Worm (Caenorhabditis elegans) whole organism, L4/young adult: ENCODE data around the gene C52E4.7.
A peak's percentile ranks its signal among the peaks of the same experiment; 100 is the strongest.

Experiments
- W03F9.2 ChIP-seq: fragments of 150-350 bp; optimal IDR thresholded peaks from 2 replicates; lab custom pipeline; 2014; ENCODE audit warnings: missing biosample characterization, missing genetic modification characterization
- dao-5 ChIP-seq: sonication (generic microtip); optimal IDR thresholded peaks from 2 replicates; lab custom pipeline; 2016; ENCODE audit warnings: missing genotype, missing genetic modification characterization, moderate library complexity, missing compliant biosample characterization
- him-1 ChIP-seq: sonication (generic microtip); optimal IDR thresholded peaks from 2 replicates; lab custom pipeline; 2016; ENCODE audit warnings: missing genotype, missing genetic modification reagents, missing genetic modification characterization, missing compliant biosample characterization

The C52E4.7 gene

ce11 chrV:11993706-11994345, at the start of gene C52E4.7, which contains the start of gene cyl-1:
Gene C52E4.7 (plus strand): TSS chrV:11994295.
Gene cyl-1 (minus strand): TSS chrV:11993723.
- TF ChIP-seq dao-5 (no peak), W03F9.2 (peak; percentile 51)

DNA sequence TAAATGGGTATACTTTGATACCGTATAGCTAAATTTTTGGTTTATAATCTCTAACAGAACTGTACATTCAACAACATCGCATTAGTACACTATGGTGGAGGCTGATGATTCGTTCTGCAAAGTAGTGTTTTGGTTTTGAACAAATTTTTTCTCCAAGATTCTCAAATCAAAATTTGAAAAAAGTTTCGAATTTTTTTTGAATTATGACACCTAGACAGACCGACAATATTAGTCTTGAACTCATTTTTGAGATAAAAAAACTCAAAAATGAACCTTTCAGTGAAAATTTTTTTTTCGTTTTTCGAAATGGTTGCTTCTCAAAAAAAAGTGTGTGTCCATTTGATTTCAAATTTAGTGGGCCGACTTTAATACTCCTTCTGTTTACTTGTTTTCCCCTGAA, 48.7 kb upstream of the C52E4.7 start:
- TF ChIP-seq dao-5 (no peak), him-1 (tag; lab: Kevin White, UChicago) (no peak), W03F9.2 (no peak)

DNA sequence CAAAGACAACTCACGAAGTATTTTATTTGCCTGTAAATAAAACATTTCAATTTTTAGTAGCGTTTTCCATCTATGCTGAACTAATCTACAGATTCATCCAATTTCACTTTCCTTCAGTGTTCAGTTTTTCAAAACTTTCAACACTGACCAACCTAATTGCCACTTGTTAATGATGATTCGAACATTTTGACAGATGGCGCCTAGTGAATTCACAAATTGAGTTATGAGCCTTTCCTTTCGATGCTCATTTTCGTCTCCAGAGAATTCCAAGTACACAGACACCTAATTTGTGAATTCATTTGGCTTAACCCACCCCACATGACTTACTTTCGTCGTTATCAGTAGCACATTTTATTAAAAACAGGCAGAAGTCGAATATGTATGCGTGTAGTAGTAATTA, 47.3 kb upstream of the C52E4.7 start:
- TF ChIP-seq him-1 (tag; lab: Kevin White, UChicago) (no peak), dao-5 (no peak), W03F9.2 (no peak)

- no peak for TF ChIP-seq him-1 (tag; lab: Kevin White, UChicago)
- TF ChIP-seq dao-5, result no peak
- TF ChIP-seq W03F9.2, result no peak
These were observed 46.6 kb upstream of the C52E4.7 start for ce11 chrV:11947414-11947954.

ce11 chrV:11948581-11948980, 45.5 kb upstream of the C52E4.7 start:
- TF ChIP-seq W03F9.2 (no peak), him-1 (tag; lab: Kevin White, UChicago) (no peak), dao-5 (no peak)

DNA sequence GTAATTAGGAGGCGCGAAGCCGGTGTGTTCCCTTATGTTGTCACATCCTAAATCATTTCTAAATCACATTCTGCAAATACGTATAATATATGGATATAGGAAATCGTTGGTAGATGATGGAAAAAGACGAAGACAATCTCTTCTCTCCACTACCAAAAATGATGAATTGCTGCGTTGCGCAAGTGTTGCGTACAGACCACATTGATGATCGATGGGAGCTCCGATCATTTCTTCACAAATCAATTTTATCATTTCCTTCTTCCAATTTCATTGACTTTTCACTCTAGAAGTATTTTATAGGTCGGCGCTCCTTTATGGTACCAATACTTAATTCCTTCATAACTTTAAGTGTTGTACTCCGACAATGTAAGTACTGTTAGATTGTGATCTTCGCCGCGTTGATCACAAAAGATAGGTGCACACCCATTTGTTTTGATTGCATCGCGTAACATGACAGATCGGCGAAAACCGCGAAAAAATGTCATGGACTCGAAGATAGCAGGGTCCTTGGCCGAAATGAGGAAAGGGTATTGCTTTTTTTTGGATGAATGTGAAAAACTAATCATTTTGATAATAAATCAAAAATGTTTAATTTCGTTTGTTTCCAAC, 44.5 kb upstream of the C52E4.7 start:
- no peak for TF ChIP-seq W03F9.2
- no peak for TF ChIP-seq him-1 (tag; lab: Kevin White, UChicago)
- TF ChIP-seq dao-5, result no peak

DNA sequence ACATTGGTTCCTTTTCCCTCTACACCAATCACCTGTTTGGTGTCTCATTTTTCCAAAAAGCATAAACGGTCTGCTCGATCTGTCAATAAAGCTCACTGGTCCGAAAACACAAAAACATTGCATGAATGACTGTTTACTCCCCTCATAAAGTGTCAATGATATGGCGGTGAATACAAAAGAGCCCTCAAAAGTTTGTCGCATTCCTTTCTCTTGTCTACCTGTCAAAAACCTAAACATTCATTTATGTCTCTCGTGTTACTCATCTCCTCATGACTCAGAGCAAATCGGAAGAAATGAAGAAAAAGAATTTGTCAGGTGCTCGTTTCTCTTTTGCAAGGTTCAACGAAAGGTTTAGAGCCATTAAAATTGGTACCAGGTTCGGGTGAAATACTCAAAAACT, 42.9 kb upstream of the C52E4.7 start:
- no peak for TF ChIP-seq him-1 (tag; lab: Kevin White, UChicago)
- no peak for TF ChIP-seq dao-5
- no peak for TF ChIP-seq W03F9.2

DNA sequence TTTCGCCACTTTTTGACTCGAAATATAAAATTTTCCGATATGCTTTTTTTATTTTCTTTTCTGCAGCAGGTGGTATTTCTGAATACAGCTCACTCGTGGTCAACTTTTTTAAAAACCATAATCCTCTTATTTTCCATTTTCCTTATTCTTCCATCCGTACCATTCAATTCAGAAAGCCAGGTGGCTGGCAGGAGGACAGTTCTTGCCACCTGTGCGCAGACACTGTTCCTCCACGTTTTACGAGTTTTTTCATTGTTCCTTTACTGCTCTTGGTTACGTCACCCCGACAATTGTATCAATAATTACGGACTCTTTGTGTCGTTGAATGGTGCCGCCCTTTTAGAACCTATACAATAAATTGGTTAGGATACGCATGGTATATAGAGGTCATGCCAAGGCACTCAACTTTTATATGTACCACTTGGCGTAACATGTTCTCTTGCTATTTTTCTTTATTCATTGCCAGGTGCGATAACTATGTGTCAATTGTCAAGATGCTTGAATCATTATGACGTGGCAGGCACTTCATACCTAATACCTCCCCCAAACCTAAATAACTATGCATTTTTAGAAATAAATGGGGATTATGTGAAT, 41.1 kb upstream of the C52E4.7 start:
- TF ChIP-seq him-1 (tag; lab: Kevin White, UChicago) (no peak), dao-5 (no peak), W03F9.2 (no peak)

DNA sequence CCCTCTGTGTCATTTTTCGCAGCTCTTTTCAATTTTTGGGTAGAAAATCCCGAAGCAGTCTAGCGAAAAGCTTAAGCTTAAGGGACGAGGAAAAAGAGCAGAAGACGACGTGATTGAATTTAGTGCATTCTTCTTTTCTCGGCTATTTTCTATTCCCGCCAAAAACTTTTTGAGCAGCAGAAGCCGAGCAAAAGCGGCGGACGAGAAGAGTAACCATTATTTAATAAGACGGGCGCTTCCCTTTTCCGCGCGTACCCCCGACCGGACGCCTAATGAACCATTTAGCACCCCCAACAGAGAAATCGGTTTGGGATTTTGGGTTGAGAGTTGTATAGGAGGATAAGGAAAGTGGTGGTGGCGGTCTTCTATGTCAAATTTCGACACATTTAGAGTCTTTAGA, 40.5 kb upstream of the C52E4.7 start:
- TF ChIP-seq W03F9.2 (no peak), him-1 (tag; lab: Kevin White, UChicago) (no peak), dao-5 (no peak)

ce11 chrV:11955617-11956016, 38.5 kb upstream of the C52E4.7 start:
- TF ChIP-seq dao-5, result no peak
- no peak for TF ChIP-seq him-1 (tag; lab: Kevin White, UChicago)
- no peak for TF ChIP-seq W03F9.2

DNA sequence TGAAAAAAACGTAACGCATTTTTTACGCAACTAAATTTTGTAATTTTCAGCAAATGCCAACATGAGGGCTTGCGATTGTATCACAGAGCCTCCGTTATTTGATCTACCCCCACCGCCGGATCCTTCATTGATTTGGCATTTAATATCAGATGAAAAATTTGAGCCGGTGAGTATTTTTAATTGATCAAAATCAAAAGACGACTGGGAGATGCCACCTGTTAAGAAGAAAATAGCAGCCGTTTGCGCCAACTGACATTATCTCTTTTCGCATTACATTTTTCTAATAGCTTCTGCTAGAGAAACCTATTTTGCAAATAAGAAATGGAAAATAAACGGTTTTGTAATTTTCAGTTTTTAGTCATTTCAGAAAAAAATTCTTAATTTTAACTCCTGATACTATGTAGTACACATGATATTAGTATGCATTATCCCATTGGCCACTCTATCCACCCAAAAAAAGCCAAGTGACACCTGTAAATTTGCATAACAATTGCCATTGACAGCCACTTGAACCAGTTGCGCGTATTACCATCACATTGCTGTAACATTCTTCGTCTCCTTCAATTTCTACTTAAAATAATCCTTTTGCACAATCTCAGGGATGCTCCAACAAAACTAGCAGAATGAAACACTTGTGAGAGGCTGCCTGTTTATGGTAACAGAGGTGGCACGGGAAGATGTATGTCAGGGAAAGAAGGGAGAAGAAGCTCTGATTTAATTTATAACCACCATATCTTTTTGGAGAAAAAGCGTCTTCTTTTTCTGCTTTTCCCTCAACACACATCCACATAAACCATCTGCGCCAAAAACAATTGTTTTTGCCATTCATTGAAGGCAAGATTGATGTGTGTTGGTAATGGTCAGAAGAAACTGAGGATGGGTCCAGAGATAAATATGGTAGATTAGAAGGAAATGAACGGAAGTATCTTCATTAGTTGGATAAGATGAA, 35.5 kb upstream of the C52E4.7 start, which contains the start of gene F58H1.5:
TSS of gene F58H1.5 (plus strand) at position 51 of the 949 bp plus-strand sequence.
- no peak for TF ChIP-seq W03F9.2
- no peak for TF ChIP-seq him-1 (tag; lab: Kevin White, UChicago)
- no peak for TF ChIP-seq dao-5

DNA sequence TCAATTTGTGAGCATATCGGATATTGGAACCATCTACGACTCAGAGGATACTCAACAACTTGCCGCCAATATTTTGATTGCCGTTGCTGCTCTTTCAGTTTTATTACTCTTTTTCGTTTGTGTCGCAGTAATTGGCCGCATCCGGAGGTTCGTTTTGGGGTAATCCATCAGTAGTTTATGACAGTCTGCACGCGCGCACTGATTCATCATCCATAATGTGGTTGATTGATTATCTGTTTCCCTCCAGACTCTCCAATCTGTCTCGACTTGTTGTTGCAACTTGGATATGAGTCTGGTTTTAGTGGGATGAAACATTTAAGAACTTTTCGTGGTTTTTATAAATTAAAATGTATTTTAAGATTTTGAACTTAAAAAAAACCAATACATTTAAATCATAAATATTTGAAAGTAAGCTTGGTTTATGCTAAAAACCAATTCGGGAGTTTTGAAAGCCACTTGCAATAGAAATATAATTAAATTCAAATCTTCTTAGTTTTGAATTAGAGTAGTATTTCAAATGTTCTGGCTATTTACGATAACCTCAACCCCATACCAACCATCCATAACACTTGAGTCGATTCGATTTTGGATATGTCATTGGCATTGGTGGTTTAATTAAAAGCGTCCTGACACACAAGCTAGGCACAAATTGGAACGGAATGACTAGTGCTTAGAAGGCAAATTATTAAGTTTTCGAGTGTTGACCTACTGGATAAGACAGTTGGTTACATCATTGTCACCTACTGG, 33.8 kb upstream of the C52E4.7 start:
- TF ChIP-seq dao-5, result no peak
- TF ChIP-seq W03F9.2, result no peak
- no peak for TF ChIP-seq him-1 (tag; lab: Kevin White, UChicago)

DNA sequence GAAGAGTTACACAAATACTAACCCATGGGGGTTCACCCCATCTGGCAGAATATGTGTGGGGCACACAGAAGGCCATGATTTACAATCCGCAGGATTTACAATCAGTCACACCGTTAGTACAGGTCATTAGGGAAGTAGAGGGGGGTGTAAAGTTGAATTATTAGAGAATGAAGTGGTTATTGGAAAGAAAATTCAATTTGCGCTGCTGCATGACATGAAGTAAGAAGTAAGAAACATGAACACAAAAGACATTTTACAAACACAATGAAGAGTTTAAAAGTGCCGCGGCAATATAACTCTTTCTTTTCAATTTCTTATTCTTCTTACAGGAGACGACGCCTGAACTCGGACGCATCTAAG, 33.3 kb upstream of the C52E4.7 start:
- TF ChIP-seq W03F9.2 (no peak), dao-5 (no peak), him-1 (tag; lab: Kevin White, UChicago) (no peak)
